Fruit fly (Drosophila melanogaster): ENCODE results near the gene Lcp65Ag2.

- TF ChIP-seq CG8478 (optimal IDR thresholded peaks at IDR 0.05) (no peak), Dll (optimal IDR thresholded peaks at IDR 0.05) (no peak), psq (optimal IDR thresholded peaks at IDR 0.05) (no peak), EcR (GFP tag; optimal IDR thresholded peaks at IDR 0.05) (no peak), pan (optimal IDR thresholded peaks at IDR 0.05) (no peak), usp (GFP tag; optimal IDR thresholded peaks at IDR 0.05) (no peak)
Observed at dm6 chr3L:6115505-6115904, 17.9 kb downstream of the Lcp65Ag2 start.

Data from whole organism.